Fruit fly (Drosophila melanogaster) whole organism, prepupa: ENCODE results near the gene CG33647.

ENCODE experiments used
- CG8319 ChIP-seq: fragments of 200-800 bp; sonication (Bioruptor generic); optimal IDR thresholded peaks from 3 replicates; lab custom pipeline; 2016; ENCODE audit warnings: missing biosample characterization, missing genetic modification characterization
- net ChIP-seq: fragments of 200-800 bp; sonication (Bioruptor generic); optimal IDR thresholded peaks from 3 replicates; lab custom pipeline; 2016; ENCODE audit warnings: missing biosample characterization, missing genetic modification characterization

DNA sequence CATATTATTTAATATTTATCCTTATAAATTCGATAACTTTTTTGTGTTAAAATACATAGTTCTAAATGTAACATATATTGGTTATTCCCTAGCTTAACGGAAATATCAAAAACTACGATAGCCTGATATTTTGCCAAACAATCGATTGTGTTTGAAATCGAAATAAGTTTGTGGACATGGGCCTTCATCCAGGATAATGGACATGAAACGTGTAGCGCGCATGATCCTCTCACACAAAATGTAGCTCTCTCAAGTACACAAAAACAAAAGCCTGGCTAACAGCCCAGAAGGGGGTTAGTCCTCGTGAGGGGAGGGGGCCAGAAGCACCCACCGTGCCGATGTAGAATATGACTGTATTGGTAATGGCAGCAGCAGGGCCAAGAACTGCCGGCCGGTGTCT, 1.6 kb downstream of the CG33647 start:
- TF ChIP-seq net (no peak), CG8319 (no peak)
